Worm (Caenorhabditis elegans): Measurements from ENCODE around the gene Y75D11A.2.

The Y75D11A.2 gene

ce11 chrX:1786607-1787006, 44.0 kb downstream of the Y75D11A.2 start, which contains the start of gene arg-1:
Gene arg-1 (plus strand): TSS chrX:1786907.
- TF ChIP-seq T23F11.4 (GFP tag; optimal IDR thresholded peaks at IDR 0.05), result no peak
- TF ChIP-seq syd-9 (tag; optimal IDR thresholded peaks at IDR 0.05), result no peak
- no peak for TF ChIP-seq npax-4 (tag; optimal IDR thresholded peaks at IDR 0.05)
- TF ChIP-seq C08G9.2 (tag; optimal IDR thresholded peaks at IDR 0.05), result no peak
- TF ChIP-seq dve-1 (tag; optimal IDR thresholded peaks at IDR 0.05), result no peak
- TF ChIP-seq pros-1 (tag; optimal IDR thresholded peaks at IDR 0.05), result no peak
- TF ChIP-seq lim-6 (tag; optimal IDR thresholded peaks at IDR 0.05), result no peak
- TF ChIP-seq fkh-6 (tag; optimal IDR thresholded peaks at IDR 0.05), result no peak

ce11 chrX:1791095-1791494, 48.5 kb downstream of the Y75D11A.2 start:
- TF ChIP-seq nfya-1 (tag; optimal IDR thresholded peaks at IDR 0.05) (no peak), dve-1 (tag; optimal IDR thresholded peaks at IDR 0.05) (no peak), ceh-6 (GFP tag; optimal IDR thresholded peaks at IDR 0.05) (no peak), hlh-30 (tag; optimal IDR thresholded peaks at IDR 0.05; ENCODE audit: insufficient read depth) (no peak), ceh-22 (tag; optimal IDR thresholded peaks at IDR 0.05) (no peak), unc-42 (tag; optimal IDR thresholded peaks at IDR 0.05) (no peak), sox-2 (GFP tag; IDR thresholded peaks at IDR 0.05) (no peak), ceh-34 (tag; optimal IDR thresholded peaks at IDR 0.05) (no peak), Y22D7AL.16 (tag; optimal IDR thresholded peaks at IDR 0.05) (no peak), tbx-7 (tag; optimal IDR thresholded peaks at IDR 0.05) (no peak), madf-2 (tag; optimal IDR thresholded peaks at IDR 0.05) (no peak), pat-9 (tag; optimal IDR thresholded peaks at IDR 0.05) (no peak)
